Worm (Caenorhabditis elegans) whole organism, late embryonic: ENCODE measurements around the gene aat-1.

Experiments
- fkh-10 ChIP-seq: fragments of 150-350 bp; optimal IDR thresholded peaks from 2 replicates; lab custom pipeline; 2014; ENCODE audit warnings: missing biosample characterization, missing genetic modification reagents, missing genetic modification characterization
- pha-4 ChIP-seq: fragments of 150-350 bp; optimal IDR thresholded peaks from 2 replicates; lab custom pipeline; 2018; ENCODE audit warnings: missing biosample characterization, missing genetic modification reagents, missing genetic modification characterization

DNA sequence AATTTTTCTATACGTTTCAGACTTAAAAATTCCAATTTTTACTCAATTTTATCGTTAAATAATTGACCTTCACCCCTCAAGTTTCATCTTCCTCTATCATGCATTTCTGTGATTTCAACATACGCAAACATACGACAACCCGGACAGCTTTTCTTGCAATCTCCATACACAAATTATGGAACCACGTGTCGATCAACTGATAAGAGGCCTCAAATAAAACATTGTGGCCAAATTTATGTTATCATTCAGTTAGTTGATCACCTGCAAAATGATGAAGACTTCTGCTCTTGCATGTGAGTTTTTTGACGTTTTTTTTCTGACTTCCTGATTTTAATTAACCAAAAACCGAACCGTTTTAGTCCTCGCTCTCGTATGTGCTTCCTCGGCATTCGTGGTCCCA is 8.0 kb downstream of the aat-1 start, which contains the start of gene spp-18:
- TF ChIP-seq pha-4 (no peak), fkh-10 (GFP tag; lab: Kevin White, UChicago) (no peak)
